Worm (Caenorhabditis elegans): ENCODE results near the gene Y57G11C.43.

Y57G11C.43 gene

ce11 chrIV:14800931-14801330 lies 31.7 kb downstream of the Y57G11C.43 start:
- TF ChIP-seq ceh-34 (tag; optimal IDR thresholded peaks at IDR 0.05) (no peak), nfya-1 (tag; optimal IDR thresholded peaks at IDR 0.05) (peak; percentile 68)

- no peak for TF ChIP-seq pax-1 (tag; optimal IDR thresholded peaks at IDR 0.05)
- TF ChIP-seq lim-6 (tag; optimal IDR thresholded peaks at IDR 0.05): no peak
Observed at ce11 chrIV:14802316-14802715, 33.1 kb downstream of the Y57G11C.43 start, which contains the start of gene Y57G11C.1142. TSS of gene Y57G11C.1142 (plus strand) at chrIV:14802616.

ce11 chrIV:14806903-14807302 lies 37.7 kb downstream of the Y57G11C.43 start, which contains the start of gene oig-5:
TSS of gene oig-5 (plus strand) at chrIV:14807203.
- TF ChIP-seq ceh-31 (tag; optimal IDR thresholded peaks at IDR 0.05) (peak; percentile 9), pha-2 (tag; optimal IDR thresholded peaks at IDR 0.05) (no peak)

- TF ChIP-seq T23F11.4 (GFP tag; optimal IDR thresholded peaks at IDR 0.05): no peak
- no peak for TF ChIP-seq K09A11.1 (tag; optimal IDR thresholded peaks at IDR 0.05; ENCODE audit: insufficient read depth)
- TF ChIP-seq zip-5 (tag; optimal IDR thresholded peaks at IDR 0.05): no peak
- TF ChIP-seq elt-4 (tag; optimal IDR thresholded peaks at IDR 0.05): no peak
Observed at ce11 chrIV:14816288-14816687, 47.0 kb downstream of the Y57G11C.43 start, which contains the start of gene Y57G11C.46. TSS of gene Y57G11C.46 (minus strand) at chrIV:14816388.

All from whole organism, late embryonic.